Fruit fly (Drosophila melanogaster) whole organism, embryonic: ENCODE measurements around the gene Tps1.
A peak's percentile ranks its signal among the peaks of the same experiment; 100 is the strongest.

ENCODE experiments used
- Aef1 ChIP-seq: fragments of 200-800 bp; sonication (Bioruptor generic); IDR thresholded peaks from 3 replicates; pipeline ENCODE4 v1.3.6; 2022; ENCODE audit warnings: missing biosample characterization, missing genetic modification characterization
- B-H1 ChIP-seq: fragments of 200-800 bp; sonication (Bioruptor generic); IDR thresholded peaks from 3 replicates; pipeline ENCODE4 v1.3.6; 2022; ENCODE audit warnings: missing biosample characterization, missing genetic modification characterization
- BEAF-32 ChIP-seq: fragments of 200-800 bp; sonication (Bioruptor generic); optimal IDR thresholded peaks from 3 replicates; lab custom pipeline; 2017; ENCODE audit warnings: missing biosample characterization, missing genetic modification characterization, mild to moderate bottlenecking, moderate library complexity, missing genetic modification reagents
- CG10209 ChIP-seq: fragments of 200-800 bp; sonication (Bioruptor generic); optimal IDR thresholded peaks from 3 replicates; lab custom pipeline; 2017; ENCODE audit warnings: missing biosample characterization, mild to moderate bottlenecking, missing genetic modification characterization, missing genetic modification reagents
- CG10267 ChIP-seq: fragments of 200-800 bp; sonication (Bioruptor generic); optimal IDR thresholded peaks from 2 replicates; lab custom pipeline; 2018; ENCODE audit warnings: missing biosample characterization, mild to moderate bottlenecking, missing genetic modification characterization, moderate library complexity
- CG11456 ChIP-seq: fragments of 200-800 bp; sonication (Bioruptor generic); IDR thresholded peaks from 3 replicates; pipeline ENCODE4 v1.3.6; 2022; ENCODE audit warnings: missing biosample characterization, missing genetic modification characterization
- CG11560 ChIP-seq: fragments of 200-800 bp; sonication (Bioruptor generic); IDR thresholded peaks from 3 replicates; pipeline ENCODE4 v1.3.6; 2022; ENCODE audit warnings: missing biosample characterization, missing genetic modification characterization
- CG13287 ChIP-seq: fragments of 200-800 bp; sonication (Bioruptor generic); IDR thresholded peaks from 2 replicates; pipeline ENCODE4 v1.3.6; 2022; ENCODE audit warnings: missing biosample characterization, missing genetic modification characterization; ENCODE audit not compliant: partially characterized antibody
- CG14710 ChIP-seq: fragments of 200-800 bp; sonication (Bioruptor generic); optimal IDR thresholded peaks from 3 replicates; lab custom pipeline; 2019; ENCODE audit warnings: missing biosample characterization, mild to moderate bottlenecking, missing genetic modification characterization, moderate library complexity
- CG1603 ChIP-seq: fragments of 200-800 bp; sonication (Bioruptor generic); optimal IDR thresholded peaks from 2 replicates; lab custom pipeline; 2019; ENCODE audit warnings: missing biosample characterization, mild to moderate bottlenecking, missing genetic modification characterization, moderate library complexity
- CG2116 ChIP-seq: fragments of 200-800 bp; sonication (Bioruptor generic); optimal IDR thresholded peaks from 3 replicates; lab custom pipeline; 2018; ENCODE audit warnings: missing biosample characterization, mild to moderate bottlenecking, missing genetic modification characterization
- CG3065 ChIP-seq: fragments of 200-800 bp; sonication (Bioruptor generic); optimal IDR thresholded peaks from 2 replicates; lab custom pipeline; 2016; ENCODE audit warnings: missing biosample characterization, missing genetic modification characterization
- CG34224 ChIP-seq: fragments of 200-800 bp; sonication (Bioruptor generic); IDR thresholded peaks from 3 replicates; pipeline ENCODE4 v1.3.6; 2022; ENCODE audit warnings: missing biosample characterization, missing genetic modification characterization; ENCODE audit not compliant: partially characterized antibody
- CG4617 ChIP-seq: fragments of 200-800 bp; sonication (Bioruptor generic); optimal IDR thresholded peaks from 3 replicates; lab custom pipeline; 2016; ENCODE audit warnings: missing biosample characterization, missing genetic modification characterization, borderline replicate concordance
- CG4730 ChIP-seq: fragments of 200-800 bp; sonication (Bioruptor generic); IDR thresholded peaks from 2 replicates; pipeline ENCODE4 v1.3.6; 2022; ENCODE audit warnings: missing biosample characterization, missing genetic modification characterization
- CG6689 ChIP-seq: fragments of 200-800 bp; sonication (Bioruptor generic); IDR thresholded peaks from 2 replicates; pipeline ENCODE4 v1.3.6; 2022; ENCODE audit warnings: missing biosample characterization, missing genetic modification characterization
- CG6791 ChIP-seq: fragments of 200-800 bp; sonication (Bioruptor generic); IDR thresholded peaks from 3 replicates; pipeline ENCODE4 v1.3.6; 2022; ENCODE audit warnings: missing biosample characterization, missing genetic modification characterization; ENCODE audit not compliant: partially characterized antibody
- CG7987 ChIP-seq: fragments of 200-800 bp; sonication (Bioruptor generic); optimal IDR thresholded peaks from 2 replicates; lab custom pipeline; 2018; ENCODE audit warnings: missing biosample characterization, mild to moderate bottlenecking, missing genetic modification characterization, moderate library complexity
- CG8359 ChIP-seq: fragments of 200-800 bp; sonication (Bioruptor generic); optimal IDR thresholded peaks from 2 replicates; lab custom pipeline; 2017; ENCODE audit warnings: missing biosample characterization, mild to moderate bottlenecking, missing genetic modification characterization, borderline replicate concordance
- CG9437 ChIP-seq: fragments of 200-800 bp; sonication (Bioruptor generic); optimal IDR thresholded peaks from 2 replicates; lab custom pipeline; 2018; ENCODE audit warnings: missing biosample characterization, mild to moderate bottlenecking, missing genetic modification characterization
- CHES-1-like ChIP-seq: fragments of 200-800 bp; sonication (Bioruptor generic); optimal IDR thresholded peaks from 2 replicates; lab custom pipeline; 2016; ENCODE audit warnings: missing biosample characterization, missing genetic modification characterization
- CoRest ChIP-seq: fragments of 200-800 bp; sonication (Bioruptor generic); optimal IDR thresholded peaks from 3 replicates; lab custom pipeline; 2018; ENCODE audit warnings: missing biosample characterization, mild to moderate bottlenecking, missing genetic modification characterization, moderate library complexity
- Dip3 ChIP-seq: fragments of 200-800 bp; sonication (Bioruptor generic); optimal IDR thresholded peaks from 3 replicates; lab custom pipeline; 2016; ENCODE audit warnings: missing biosample characterization, missing genetic modification characterization
- Dll ChIP-seq: fragments of 200-800 bp; sonication (Bioruptor generic); IDR thresholded peaks from 4 replicates; pipeline ENCODE4 v1.3.6; 2022; ENCODE audit warnings: missing biosample characterization, missing genetic modification characterization; ENCODE audit not compliant: partially characterized antibody
- Dref ChIP-seq: fragments of 200-800 bp; sonication (Bioruptor generic); IDR thresholded peaks from 2 replicates; pipeline ENCODE4 v1.3.6; 2022; ENCODE audit warnings: missing biosample characterization, missing genetic modification characterization
- Ets97D ChIP-seq: fragments of 200-800 bp; sonication (Bioruptor generic); optimal IDR thresholded peaks from 3 replicates; lab custom pipeline; 2016; ENCODE audit warnings: missing biosample characterization, missing genetic modification characterization
- HLH4C ChIP-seq: fragments of 200-800 bp; sonication (Bioruptor generic); IDR thresholded peaks from 3 replicates; pipeline ENCODE4 v1.3.6; 2022; ENCODE audit warnings: missing biosample characterization, missing genetic modification characterization; ENCODE audit not compliant: partially characterized antibody
- MBD-R2 ChIP-seq: fragments of 200-800 bp; sonication (Bioruptor generic); IDR thresholded peaks from 2 replicates; pipeline ENCODE4 v1.3.6; 2022; ENCODE audit warnings: missing biosample characterization, missing genetic modification characterization
- MESR4 ChIP-seq: fragments of 200-800 bp; sonication (Bioruptor generic); optimal IDR thresholded peaks from 2 replicates; lab custom pipeline; 2018; ENCODE audit warnings: missing biosample characterization, mild to moderate bottlenecking, missing genetic modification characterization, moderate library complexity
- Myb ChIP-seq: fragments of 200-800 bp; sonication (Bioruptor generic); optimal IDR thresholded peaks from 2 replicates; lab custom pipeline; 2016; ENCODE audit warnings: missing biosample characterization, missing genetic modification characterization
- Opbp ChIP-seq: fragments of 200-800 bp; sonication (Bioruptor generic); IDR thresholded peaks from 3 replicates; pipeline ENCODE4 v1.3.6; 2022; ENCODE audit warnings: missing biosample characterization, missing genetic modification characterization; ENCODE audit not compliant: partially characterized antibody
- amos ChIP-seq: fragments of 200-800 bp; sonication (Bioruptor generic); IDR thresholded peaks from 2 replicates; pipeline ENCODE4 v1.3.6; 2022; ENCODE audit warnings: missing biosample characterization, missing genetic modification characterization; ENCODE audit not compliant: partially characterized antibody
- bbx ChIP-seq: fragments of 200-800 bp; sonication (Bioruptor generic); IDR thresholded peaks from 2 replicates; pipeline ENCODE4 v1.3.6; 2022; ENCODE audit warnings: missing biosample characterization, missing genetic modification characterization; ENCODE audit not compliant: partially characterized antibody
- cas ChIP-seq: fragments of 200-800 bp; sonication (Bioruptor generic); IDR thresholded peaks from 2 replicates; pipeline ENCODE4 v1.3.6; 2022; ENCODE audit warnings: missing biosample characterization, missing genetic modification characterization
- emc ChIP-seq: fragments of 200-800 bp; sonication (Bioruptor generic); optimal IDR thresholded peaks from 2 replicates; lab custom pipeline; 2016; ENCODE audit warnings: missing biosample characterization, missing genetic modification characterization
- gfzf ChIP-seq: fragments of 200-800 bp; sonication (Bioruptor generic); optimal IDR thresholded peaks from 2 replicates; lab custom pipeline; 2016; ENCODE audit warnings: missing biosample characterization, mild to moderate bottlenecking, missing genetic modification characterization, moderate library complexity
- hbn ChIP-seq: fragments of 200-800 bp; sonication (Bioruptor generic); IDR thresholded peaks from 2 replicates; pipeline ENCODE4 v1.3.6; 2022; ENCODE audit warnings: missing biosample characterization, missing genetic modification characterization; ENCODE audit not compliant: partially characterized antibody
- lola ChIP-seq, 3 experiments: fragments of >200 bp in 2 of 3; fragments of 200-800 bp in 1 of 3; sonication (Bioruptor generic) in 1 of 3; optimal IDR thresholded peaks; 2 replicates each; lab custom pipeline; 2017 to 2019; ENCODE audit warnings: missing biosample characterization in 3 of 3, missing genetic modification characterization in 3 of 3, mild to moderate bottlenecking in 1 of 3, moderate library complexity in 1 of 3
- pzg ChIP-seq: fragments of 200-800 bp; sonication (Bioruptor generic); optimal IDR thresholded peaks from 3 replicates; lab custom pipeline; 2018; ENCODE audit warnings: missing biosample characterization, mild to moderate bottlenecking, missing genetic modification characterization, moderate library complexity
- stwl ChIP-seq: fragments of 200-800 bp; sonication (Bioruptor generic); optimal IDR thresholded peaks from 3 replicates; lab custom pipeline; 2018; ENCODE audit warnings: missing biosample characterization, mild to moderate bottlenecking, missing genetic modification characterization, moderate library complexity
- sug ChIP-seq: fragments of 200-800 bp; optimal IDR thresholded peaks from 2 replicates; lab custom pipeline; 2019; ENCODE audit warnings: missing biosample characterization, mild to moderate bottlenecking, missing genetic modification characterization, moderate library complexity
- trem ChIP-seq: fragments of 200-800 bp; optimal IDR thresholded peaks from 3 replicates; lab custom pipeline; 2019; ENCODE audit warnings: missing biosample characterization, mild to moderate bottlenecking, missing genetic modification characterization, moderate library complexity
- vnd ChIP-seq: fragments of 200-800 bp; sonication (Bioruptor generic); IDR thresholded peaks from 3 replicates; pipeline ENCODE4 v1.3.6; 2022; ENCODE audit warnings: missing biosample characterization, missing genetic modification characterization; ENCODE audit not compliant: partially characterized antibody

Tps1 gene

dm6 chr2L:4440881-4441737 lies 53.0 kb downstream of the Tps1 start, which contains the start of gene CG15431 (continued):
- TF ChIP-seq emc (GFP tag; lab: Kevin White, UChicago) = no peak
- TF ChIP-seq gfzf (GFP tag; lab: Kevin White, UChicago) = no peak
- TF ChIP-seq CG3065 (GFP tag; lab: Kevin White, UChicago) = no peak
- peak; percentile 37 for TF ChIP-seq sug (tag; lab: Kevin White, UChicago)
- TF ChIP-seq lola (GFP tag; optimal IDR thresholded peaks at IDR 0.05; lab: Kevin White, UChicago) = no peak
- TF ChIP-seq CG11456 (GFP tag; lab: Robert Waterston, UW) = peak; percentile 72
- 0 out of 3 replicates have a peak, but pooled peaks have one; percentile 37 for TF ChIP-seq B-H1 (GFP tag; lab: Robert Waterston, UW)
- 0 out of 2 replicates have a peak, but pooled peaks have one; percentile 29 for TF ChIP-seq CG6689

dm6 chr2L:4442010-4442587 lies 54.0 kb downstream of the Tps1 start, which contains the start of the genes Sfp24F and CG15432:
Sfp24F (minus strand) TSS chr2L:4442060.
CG15432 (plus strand) TSS chr2L:4442320.
- TF ChIP-seq Myb (GFP tag; lab: Kevin White, UChicago) (peak; percentile 94), stwl (tag; lab: Kevin White, UChicago) (peak; percentile 83), CG4617 (peak; percentile 38), pzg (GFP tag; lab: Kevin White, UChicago) (peak; percentile 56), bbx (peak; percentile 41; the same call in 1 of the 2 replicates), amos (peak; percentile 55; the same call in 1 of the 2 replicates), MESR4 (GFP tag; lab: Kevin White, UChicago) (peak; percentile 30), Ets97D (GFP tag; lab: Kevin White, UChicago) (peak; percentile 8), Aef1 (GFP tag; lab: Robert Waterston, UW) (no peak), Dll (GFP tag; lab: Robert Waterston, UW) (peak; percentile 73), HLH4C (GFP tag; lab: Robert Waterston, UW) (peak; percentile 73), CG7987 (GFP tag; lab: Kevin White, UChicago) (no peak), CG4730 (GFP tag; lab: Robert Waterston, UW) (no peak), CG9437 (GFP tag; lab: Kevin White, UChicago) (peak; percentile 94), CG8359 (GFP tag; lab: Kevin White, UChicago) (no peak), CoRest (tag; lab: Kevin White, UChicago) (no peak), CHES-1-like (peak; percentile 5), CG2116 (GFP tag; lab: Kevin White, UChicago) (peak; percentile 72), Opbp (GFP tag; lab: Robert Waterston, UW) (peak; percentile 39; the same call in 1 of the 3 replicates), vnd (GFP tag; lab: Robert Waterston, UW) (0 out of 3 replicates have a peak, but pooled peaks have one; percentile 29), CG11560 (tag; lab: Robert Waterston, UW) (peak; percentile 98), CG10209 (GFP tag; lab: Kevin White, UChicago) (no peak), BEAF-32 (GFP tag; lab: Kevin White, UChicago) (peak; percentile 62), hbn (GFP tag; lab: Robert Waterston, UW) (peak; percentile 46), Dref (GFP tag; lab: Robert Waterston, UW) (peak; percentile 83), Dip3 (GFP tag; lab: Kevin White, UChicago) (no peak), gfzf (GFP tag; lab: Kevin White, UChicago) (peak; percentile 32), CG1603 (tag; lab: Kevin White, UChicago) (peak; percentile 99), CG34224 (peak; percentile 63; the same call in 2 of the 3 replicates), MBD-R2 (peak; percentile 87), CG14710 (tag; lab: Kevin White, UChicago) (peak; percentile 40), CG13287 (peak; percentile 77), CG10267 (peak; percentile 26), cas (GFP tag; lab: Robert Waterston, UW) (no peak), CG6791 (peak; percentile 61; the same call in 1 of the 3 replicates), trem (tag; lab: Kevin White, UChicago) (peak; percentile 43)
